Worm (Caenorhabditis elegans) whole organism, young adult: ENCODE measurements around the gene T19D12.1.

Experiments
- B0035.1 ChIP-seq: sonication (generic microtip); optimal IDR thresholded peaks from 2 replicates; lab custom pipeline; 2016; ENCODE audit warnings: missing genetic modification characterization, mild to moderate bottlenecking, missing compliant biosample characterization, missing genotype, missing genetic modification reagents
- F22D6.2 ChIP-seq: sonication (generic microtip); optimal IDR thresholded peaks from 2 replicates; lab custom pipeline; 2016; ENCODE audit warnings: mild to moderate bottlenecking, missing genetic modification characterization, missing compliant biosample characterization
- F52B5.7 ChIP-seq: sonication (generic microtip); optimal IDR thresholded peaks from 2 replicates; lab custom pipeline; 2016; ENCODE audit warnings: mild to moderate bottlenecking, missing genetic modification characterization, missing compliant biosample characterization
- K11D2.4 ChIP-seq: fragments of 200-800 bp; sonication (Bioruptor generic); IDR thresholded peaks from 2 replicates; pipeline ENCODE4 v1.3.6; 2022; ENCODE audit warnings: missing genetic modification reagents, missing genetic modification characterization, missing compliant biosample characterization
- Y56A3A.18 ChIP-seq: fragments of 200-800 bp; sonication (Bioruptor generic); IDR thresholded peaks from 2 replicates; pipeline ENCODE4 v1.3.6; 2022; ENCODE audit warnings: missing genetic modification reagents, missing genetic modification characterization, missing compliant biosample characterization
- aptf-3 ChIP-seq: fragments of 200-800 bp; sonication (Bioruptor generic); IDR thresholded peaks from 2 replicates; pipeline ENCODE4 v1.3.6; 2022; ENCODE audit warnings: missing genetic modification characterization, missing compliant biosample characterization
- atf-7 ChIP-seq: sonication (generic microtip); optimal IDR thresholded peaks from 2 replicates; lab custom pipeline; 2017; ENCODE audit warnings: mild to moderate bottlenecking, missing genetic modification characterization, missing compliant biosample characterization
- attf-3 ChIP-seq: fragments of 200-800 bp; sonication (Bioruptor generic); conservative IDR thresholded peaks from 2 replicates; pipeline ENCODE4 v1.3.6; 2022; ENCODE audit warnings: missing genetic modification reagents, missing genetic modification characterization, missing compliant biosample characterization
- cebp-1 ChIP-seq, 2 experiments: fragments of 200-800 bp in 1 of 2; sonication (Bioruptor generic) in 1 of 2; sonication (generic microtip) in 1 of 2; IDR thresholded peaks in 1 of 2; optimal IDR thresholded peaks in 1 of 2; 2 replicates each; pipeline versions ENCODE4 v1.3.6 to Lab custom; 2017 to 2022; ENCODE audit warnings: missing compliant biosample characterization in 2 of 2, missing genetic modification characterization in 2 of 2, mild to moderate bottlenecking in 1 of 2, missing genetic modification reagents in 1 of 2, moderate library complexity in 1 of 2
- ceh-27 ChIP-seq: fragments of 200-800 bp; sonication (Bioruptor generic); optimal IDR thresholded peaks from 2 replicates; lab custom pipeline; 2018; ENCODE audit warnings: mild to moderate bottlenecking, missing genetic modification characterization, moderate library complexity, missing compliant biosample characterization
- die-1 ChIP-seq: sonication (generic microtip); optimal IDR thresholded peaks from 2 replicates; lab custom pipeline; 2016; ENCODE audit warnings: missing genotype, mild to moderate bottlenecking, missing genetic modification characterization, missing compliant biosample characterization
- dpl-1 ChIP-seq: fragments of 150-350 bp; optimal IDR thresholded peaks from 2 replicates; lab custom pipeline; 2014; ENCODE audit warnings: missing biosample characterization, missing genetic modification reagents, missing genetic modification characterization
- egl-44 ChIP-seq: fragments of 200-800 bp; sonication (Bioruptor generic); IDR thresholded peaks from 2 replicates; pipeline ENCODE4 v1.3.6; 2022; ENCODE audit warnings: missing genetic modification reagents, missing genetic modification characterization, missing compliant biosample characterization
- ets-4 ChIP-seq: fragments of 200-800 bp; sonication (Bioruptor generic); optimal IDR thresholded peaks from 2 replicates; lab custom pipeline; 2018; ENCODE audit warnings: mild to moderate bottlenecking, missing genetic modification characterization, missing compliant biosample characterization
- hrde-1 ChIP-seq: sonication (generic microtip); optimal IDR thresholded peaks from 2 replicates; lab custom pipeline; 2016; ENCODE audit warnings: missing genetic modification characterization, mild to moderate bottlenecking, missing compliant biosample characterization, moderate library complexity, missing genotype, missing genetic modification reagents, borderline replicate concordance
- hsf-1 ChIP-seq: fragments of 200-800 bp; sonication (Bioruptor generic); IDR thresholded peaks from 2 replicates; pipeline ENCODE4 v1.3.6; 2022; ENCODE audit warnings: missing genetic modification reagents, missing genetic modification characterization, missing compliant biosample characterization
- lag-1 ChIP-seq: fragments of 200-800 bp; sonication (Bioruptor generic); IDR thresholded peaks from 2 replicates; pipeline ENCODE4 v1.3.6; 2022; ENCODE audit warnings: missing genetic modification reagents, missing genetic modification characterization, missing compliant biosample characterization
- lin-40 ChIP-seq: sonication (generic microtip); optimal IDR thresholded peaks from 2 replicates; lab custom pipeline; 2016; ENCODE audit warnings: missing genetic modification characterization, mild to moderate bottlenecking, missing compliant biosample characterization, missing genotype, missing genetic modification reagents
- lsl-1 ChIP-seq: fragments of 200-800 bp; sonication (Bioruptor generic); optimal IDR thresholded peaks from 2 replicates; lab custom pipeline; 2018; ENCODE audit warnings: mild to moderate bottlenecking, missing genetic modification characterization, moderate library complexity, missing compliant biosample characterization
- madf-3 ChIP-seq: fragments of 200-800 bp; sonication (Bioruptor generic); IDR thresholded peaks from 2 replicates; pipeline ENCODE4 v1.3.6; 2022; ENCODE audit warnings: missing genetic modification reagents, missing genetic modification characterization, missing compliant biosample characterization
- madf-8 ChIP-seq: fragments of 200-800 bp; sonication (Bioruptor generic); conservative IDR thresholded peaks from 2 replicates; pipeline ENCODE4 v1.3.6; 2022; ENCODE audit warnings: missing genetic modification reagents, missing genetic modification characterization, missing compliant biosample characterization
- mes-4 ChIP-seq: sonication (generic microtip); optimal IDR thresholded peaks from 2 replicates; lab custom pipeline; 2016; ENCODE audit warnings: missing genotype, missing genetic modification characterization, missing compliant biosample characterization
- nfya-1 ChIP-seq: sonication (generic microtip); optimal IDR thresholded peaks from 2 replicates; lab custom pipeline; 2017; ENCODE audit warnings: antibody characterized with exemption, missing compliant biosample characterization, missing genetic modification characterization, borderline replicate concordance; ENCODE audit not compliant: insufficient read depth
- nhr-80 ChIP-seq: sonication (generic microtip); optimal IDR thresholded peaks from 2 replicates; lab custom pipeline; 2016; ENCODE audit warnings: missing genetic modification characterization, missing compliant biosample characterization
- pbrm-1 ChIP-seq: fragments of 200-800 bp; sonication (Bioruptor generic); IDR thresholded peaks from 2 replicates; pipeline ENCODE4 v1.3.6; 2022; ENCODE audit warnings: missing genetic modification reagents, missing genetic modification characterization, missing compliant biosample characterization
- rcor-1 ChIP-seq: fragments of 200-800 bp; sonication (Bioruptor generic); IDR thresholded peaks from 2 replicates; pipeline ENCODE4 v1.3.6; 2022; ENCODE audit warnings: missing genetic modification reagents, missing genetic modification characterization, missing compliant biosample characterization
- rec-8 ChIP-seq, 2 experiments: sonication (generic microtip); optimal IDR thresholded peaks; 2 replicates each; lab custom pipeline; 2016; ENCODE audit warnings: mild to moderate bottlenecking in 2 of 2, missing genetic modification characterization in 2 of 2, missing genetic modification reagents in 2 of 2, missing genotype in 2 of 2, missing biosample characterization in 1 of 2, missing compliant biosample characterization in 1 of 2, moderate library complexity in 1 of 2
- sdz-38 ChIP-seq: sonication (generic microtip); optimal IDR thresholded peaks from 2 replicates; lab custom pipeline; 2016; ENCODE audit warnings: missing genotype, missing genetic modification characterization, missing compliant biosample characterization
- snpc-3.4 ChIP-seq: sonication (generic microtip); optimal IDR thresholded peaks from 2 replicates; lab custom pipeline; 2017; ENCODE audit warnings: missing genetic modification characterization, mild to moderate bottlenecking, missing compliant biosample characterization, antibody characterized with exemption, moderate library complexity, missing genotype, missing genetic modification reagents
- tlf-1 ChIP-seq: fragments of 200-800 bp; sonication (Bioruptor generic); optimal IDR thresholded peaks from 2 replicates; lab custom pipeline; 2018; ENCODE audit warnings: mild to moderate bottlenecking, missing genetic modification characterization, missing compliant biosample characterization
- unc-62 ChIP-seq: fragments of 150-350 bp; optimal IDR thresholded peaks from 2 replicates; lab custom pipeline; 2014; ENCODE audit warnings: missing biosample characterization, missing genetic modification reagents, missing genetic modification characterization
- xnd-1 ChIP-seq: sonication (generic microtip); optimal IDR thresholded peaks from 2 replicates; lab custom pipeline; 2016; ENCODE audit warnings: missing genotype, missing genetic modification reagents, missing genetic modification characterization, missing compliant biosample characterization
- zim-3 ChIP-seq: sonication (generic microtip); optimal IDR thresholded peaks from 2 replicates; lab custom pipeline; 2017; ENCODE audit warnings: mild to moderate bottlenecking, missing genetic modification characterization, moderate library complexity, missing compliant biosample characterization
- ztf-22 ChIP-seq: fragments of 200-800 bp; sonication (Bioruptor generic); optimal IDR thresholded peaks from 2 replicates; lab custom pipeline; 2018; ENCODE audit warnings: mild to moderate bottlenecking, missing genetic modification characterization, moderate library complexity, missing compliant biosample characterization
- ztf-25 ChIP-seq: fragments of 200-800 bp; sonication (Bioruptor generic); IDR thresholded peaks from 2 replicates; pipeline ENCODE4 v1.3.6; 2022; ENCODE audit warnings: missing genetic modification reagents, missing genetic modification characterization, missing compliant biosample characterization
- ztf-28 ChIP-seq: fragments of 200-800 bp; sonication (Bioruptor generic); IDR thresholded peaks from 2 replicates; pipeline ENCODE4 v1.3.6; 2022; ENCODE audit warnings: missing genetic modification reagents, missing genetic modification characterization, missing compliant biosample characterization

Gene T19D12.1

ce11 chrII:6698784-6699183, 32.1 kb downstream of the T19D12.1 start, which contains the start of gene C18H9.1:
C18H9.1 (plus strand) TSS chrII:6699084.
- TF ChIP-seq snpc-3.4 = no peak
- TF ChIP-seq rec-8 (tag; optimal IDR thresholded peaks at IDR 0.05; lab: Kevin White, UChicago) = no peak
- no peak for TF ChIP-seq pbrm-1 (GFP tag; lab: Robert Waterston, UW)
- TF ChIP-seq ztf-28 (GFP tag; lab: Robert Waterston, UW) = no peak
- TF ChIP-seq ztf-25 (GFP tag; lab: Robert Waterston, UW) = no peak
- no peak for TF ChIP-seq hrde-1 (tag; lab: Kevin White, UChicago)
- TF ChIP-seq sdz-38 (tag; lab: Kevin White, UChicago) = no peak
- no peak for TF ChIP-seq Y56A3A.18 (GFP tag; lab: Robert Waterston, UW)
- TF ChIP-seq unc-62 (GFP tag; lab: Kevin White, UChicago) = no peak
- TF ChIP-seq madf-8 = no peak
- TF ChIP-seq attf-3 (GFP tag; lab: Robert Waterston, UW) = no peak
- TF ChIP-seq ceh-27 (GFP tag; lab: Kevin White, UChicago) = no peak
- TF ChIP-seq madf-3 (GFP tag; lab: Robert Waterston, UW) = no peak
- no peak for TF ChIP-seq B0035.1 (tag; lab: Kevin White, UChicago)
- no peak for TF ChIP-seq tlf-1 (GFP tag; lab: Kevin White, UChicago)
- no peak for TF ChIP-seq xnd-1 (tag; lab: Kevin White, UChicago)
- TF ChIP-seq egl-44 (GFP tag; lab: Robert Waterston, UW) = no peak
- no peak for TF ChIP-seq lin-40 (tag; lab: Kevin White, UChicago)
- no peak for TF ChIP-seq dpl-1 (GFP tag; lab: Kevin White, UChicago)
- TF ChIP-seq F52B5.7 = no peak

- TF ChIP-seq nhr-80 (tag; lab: Kevin White, UChicago) (peak; percentile 86), lag-1 (GFP tag; lab: Robert Waterston, UW) (no peak), tlf-1 (GFP tag; lab: Kevin White, UChicago) (no peak), ztf-25 (GFP tag; lab: Robert Waterston, UW) (no peak), ets-4 (GFP tag; lab: Kevin White, UChicago) (peak; percentile 19), zim-3 (no peak), ztf-22 (GFP tag; lab: Kevin White, UChicago) (peak; percentile 30), atf-7 (tag; lab: Kevin White, UChicago) (peak; percentile 30)
Measured at ce11 chrII:6701497-6701896, 34.8 kb downstream of the T19D12.1 start, which contains the start of gene C18H9.6. C18H9.6 (minus strand) TSS chrII:6701625.

ce11 chrII:6705593-6706228, 39.0 kb downstream of the T19D12.1 start, which contains the start of gene rpy-1:
rpy-1 (minus strand) TSS chrII:6705643.
- TF ChIP-seq nfya-1 (tag; lab: Kevin White, UChicago) = no peak
- TF ChIP-seq F22D6.2 (tag; lab: Kevin White, UChicago) = no peak
- TF ChIP-seq cebp-1 (GFP tag; IDR thresholded peaks at IDR 0.05; lab: Robert Waterston, UW) = no peak
- no peak for TF ChIP-seq cebp-1 (tag; optimal IDR thresholded peaks at IDR 0.05; lab: Kevin White, UChicago)
- TF ChIP-seq snpc-3.4 = no peak
- TF ChIP-seq F52B5.7 = no peak
- no peak for TF ChIP-seq rcor-1 (GFP tag; lab: Robert Waterston, UW)
- TF ChIP-seq aptf-3 = no peak
- no peak for TF ChIP-seq lsl-1
- no peak for TF ChIP-seq die-1 (tag; lab: Kevin White, UChicago)
- TF ChIP-seq mes-4 (tag; lab: Kevin White, UChicago) = no peak
- TF ChIP-seq hsf-1 (GFP tag; lab: Robert Waterston, UW) = no peak
- TF ChIP-seq K11D2.4 (GFP tag; lab: Robert Waterston, UW) = no peak
